Worm (Caenorhabditis elegans): ENCODE measurements around the gene F13H8.12.

The F13H8.12 gene

ce11 chrII:6303209-6303740 is 41.0 kb downstream of the F13H8.12 start, which contains the start of gene C29F5.1:
C29F5.1 (plus strand) TSS chrII:6303525.
- TF ChIP-seq unc-3 (GFP tag; conservative IDR thresholded peaks at IDR 0.05), result no peak
- no peak for TF ChIP-seq unc-3 (tag; optimal IDR thresholded peaks at IDR 0.05)
- no peak for TF ChIP-seq elt-2 (tag; optimal IDR thresholded peaks at IDR 0.05)
- peak; percentile 29 for TF ChIP-seq rnt-1 (tag; optimal IDR thresholded peaks at IDR 0.05)
- peak; percentile 69 for TF ChIP-seq ceh-18 (tag; optimal IDR thresholded peaks at IDR 0.05)
- TF ChIP-seq unc-55 (GFP tag; optimal IDR thresholded peaks at IDR 0.05), result peak; percentile 9

ce11 chrII:6306125-6306524 is 43.8 kb downstream of the F13H8.12 start, which contains the start of gene C29F5.8:
C29F5.8 (plus strand) TSS chrII:6306425.
- no peak for TF ChIP-seq dmd-4 (tag; optimal IDR thresholded peaks at IDR 0.05; ENCODE audit: borderline replicate concordance)
- TF ChIP-seq ama-1 (optimal IDR thresholded peaks at IDR 0.05), result no peak
- TF ChIP-seq hlh-15 (tag; optimal IDR thresholded peaks at IDR 0.05), result no peak
- TF ChIP-seq nfya-1 (tag; optimal IDR thresholded peaks at IDR 0.05), result no peak
- no peak for TF ChIP-seq pat-9 (tag; optimal IDR thresholded peaks at IDR 0.05)
- TF ChIP-seq nhr-11 (tag; optimal IDR thresholded peaks at IDR 0.05), result no peak
- TF ChIP-seq sox-2 (GFP tag; IDR thresholded peaks at IDR 0.05), result no peak
- no peak for TF ChIP-seq rnt-1 (tag; optimal IDR thresholded peaks at IDR 0.05)
- TF ChIP-seq fkh-10 (GFP tag; optimal IDR thresholded peaks at IDR 0.05), result no peak
- TF ChIP-seq sdc-2 (tag; optimal IDR thresholded peaks at IDR 0.05), result no peak
- no peak for TF ChIP-seq nhr-232 (tag; optimal IDR thresholded peaks at IDR 0.05)
- no peak for TF ChIP-seq ceh-48 (tag; optimal IDR thresholded peaks at IDR 0.05)
- no peak for TF ChIP-seq lim-6 (tag; optimal IDR thresholded peaks at IDR 0.05)
- no peak for TF ChIP-seq pqm-1 (tag; optimal IDR thresholded peaks at IDR 0.05)

ce11 chrII:6309198-6309597 is 46.9 kb downstream of the F13H8.12 start, which contains the start of gene glb-10:
glb-10 (minus strand) TSS chrII:6309298.
- TF ChIP-seq F13H6.1 (tag; optimal IDR thresholded peaks at IDR 0.05) (no peak), nfya-1 (tag; optimal IDR thresholded peaks at IDR 0.05) (no peak), dmd-4 (tag; optimal IDR thresholded peaks at IDR 0.05; ENCODE audit: borderline replicate concordance) (no peak), pros-1 (tag; optimal IDR thresholded peaks at IDR 0.05) (no peak), fax-1 (tag; optimal IDR thresholded peaks at IDR 0.05) (no peak), ceh-48 (tag; optimal IDR thresholded peaks at IDR 0.05) (no peak), T23F11.4 (GFP tag; optimal IDR thresholded peaks at IDR 0.05) (no peak), ceh-6 (GFP tag; optimal IDR thresholded peaks at IDR 0.05) (no peak), K09A11.1 (tag; optimal IDR thresholded peaks at IDR 0.05; ENCODE audit: insufficient read depth) (no peak), ceh-18 (tag; optimal IDR thresholded peaks at IDR 0.05) (no peak), hlh-30 (tag; optimal IDR thresholded peaks at IDR 0.05; ENCODE audit: insufficient read depth) (no peak), sox-4 (tag; optimal IDR thresholded peaks at IDR 0.05) (no peak), dve-1 (tag; optimal IDR thresholded peaks at IDR 0.05) (no peak), ztf-16 (tag; optimal IDR thresholded peaks at IDR 0.05) (no peak)

- TF ChIP-seq lin-11 (tag; optimal IDR thresholded peaks at IDR 0.05) (no peak), unc-3 (GFP tag; conservative IDR thresholded peaks at IDR 0.05) (no peak), unc-3 (tag; optimal IDR thresholded peaks at IDR 0.05) (no peak), ceh-18 (tag; optimal IDR thresholded peaks at IDR 0.05) (no peak), mec-3 (tag; optimal IDR thresholded peaks at IDR 0.05; ENCODE audit: borderline replicate concordance) (no peak), pax-1 (tag; optimal IDR thresholded peaks at IDR 0.05) (no peak), ceh-19 (GFP tag; optimal IDR thresholded peaks at IDR 0.05) (no peak), unc-55 (GFP tag; optimal IDR thresholded peaks at IDR 0.05) (no peak), ceh-6 (GFP tag; optimal IDR thresholded peaks at IDR 0.05) (no peak), tbx-2 (tag; optimal IDR thresholded peaks at IDR 0.05) (no peak), pag-3 (tag; optimal IDR thresholded peaks at IDR 0.05; ENCODE audit: borderline replicate concordance) (no peak), npax-4 (tag; optimal IDR thresholded peaks at IDR 0.05) (no peak), hlh-13 (GFP tag; optimal IDR thresholded peaks at IDR 0.05) (no peak), gmeb-2 (tag; optimal IDR thresholded peaks at IDR 0.05) (no peak), K02D7.2 (tag; optimal IDR thresholded peaks at IDR 0.05) (no peak), hlh-6 (tag; optimal IDR thresholded peaks at IDR 0.05) (no peak), Y22D7AL.16 (tag; optimal IDR thresholded peaks at IDR 0.05) (no peak), K09A11.1 (tag; optimal IDR thresholded peaks at IDR 0.05; ENCODE audit: insufficient read depth) (no peak), che-1 (tag; optimal IDR thresholded peaks at IDR 0.05) (no peak), rnt-1 (tag; optimal IDR thresholded peaks at IDR 0.05) (no peak), pat-9 (tag; optimal IDR thresholded peaks at IDR 0.05) (no peak)
Measured at ce11 chrII:6311459-6311858, 49.1 kb downstream of the F13H8.12 start.
